Worm (Caenorhabditis elegans) whole organism, mixed stage, embryonic: Measurements from ENCODE around the gene svh-1.

Experiments
- blmp-1 ChIP-seq: fragments of 150-350 bp; optimal IDR thresholded peaks from 2 replicates; lab custom pipeline; 2014; ENCODE audit warnings: missing biosample characterization, missing genetic modification characterization
- ceh-43 ChIP-seq: fragments of 200-800 bp; sonication (Bioruptor generic); optimal IDR thresholded peaks from 2 replicates; lab custom pipeline; 2018; ENCODE audit warnings: mild to moderate bottlenecking, missing genetic modification characterization, moderate library complexity, missing compliant biosample characterization
- cnd-1 ChIP-seq: fragments of 200-800 bp; sonication (Bioruptor generic); optimal IDR thresholded peaks from 2 replicates; lab custom pipeline; 2018; ENCODE audit warnings: mild to moderate bottlenecking, missing genetic modification characterization, missing compliant biosample characterization
- drap-1 ChIP-seq: fragments of 200-800 bp; sonication (Bioruptor generic); optimal IDR thresholded peaks from 3 replicates; lab custom pipeline; 2018; ENCODE audit warnings: mild to moderate bottlenecking, missing genetic modification characterization, missing compliant biosample characterization
- elt-1 ChIP-seq: sonication (generic microtip); optimal IDR thresholded peaks from 2 replicates; lab custom pipeline; 2017; ENCODE audit warnings: missing genetic modification characterization, mild to moderate bottlenecking, missing compliant biosample characterization, antibody characterized with exemption, moderate library complexity, borderline replicate concordance; ENCODE audit not compliant: insufficient read depth
- flh-1 ChIP-seq: fragments of 200-800 bp; sonication (Bioruptor generic); optimal IDR thresholded peaks from 2 replicates; lab custom pipeline; 2018; ENCODE audit warnings: mild to moderate bottlenecking, missing genetic modification characterization, moderate library complexity, missing compliant biosample characterization
- ham-2 ChIP-seq: fragments of 200-800 bp; sonication (Bioruptor generic); optimal IDR thresholded peaks from 2 replicates; lab custom pipeline; 2018; ENCODE audit warnings: mild to moderate bottlenecking, missing genetic modification characterization, missing compliant biosample characterization
- hlh-1 ChIP-seq: fragments of 150-350 bp; optimal IDR thresholded peaks from 2 replicates; lab custom pipeline; 2014; ENCODE audit warnings: missing biosample characterization, missing genetic modification reagents, missing genetic modification characterization
- lin-13 ChIP-seq: fragments of 150-350 bp; optimal IDR thresholded peaks from 2 replicates; lab custom pipeline; 2014; ENCODE audit warnings: missing biosample characterization, missing genetic modification characterization
- lin-32 ChIP-seq: fragments of 200-800 bp; sonication (Bioruptor generic); optimal IDR thresholded peaks from 2 replicates; lab custom pipeline; 2018; ENCODE audit warnings: mild to moderate bottlenecking, missing genetic modification characterization, missing compliant biosample characterization
- lsy-2 ChIP-seq: fragments of 150-350 bp; optimal IDR thresholded peaks from 2 replicates; lab custom pipeline; 2014; ENCODE audit warnings: missing biosample characterization, missing genetic modification characterization
- mab-5 ChIP-seq: fragments of 150-350 bp; optimal IDR thresholded peaks from 2 replicates; lab custom pipeline; 2014; ENCODE audit warnings: missing biosample characterization, missing genetic modification characterization
- mep-1 ChIP-seq: fragments of 150-350 bp; optimal IDR thresholded peaks from 2 replicates; lab custom pipeline; 2017; ENCODE audit warnings: missing biosample characterization, missing genetic modification reagents, missing genetic modification characterization, inconsistent platforms
- nhr-12 ChIP-seq: fragments of 150-350 bp; optimal IDR thresholded peaks from 2 replicates; lab custom pipeline; 2014; ENCODE audit warnings: missing biosample characterization, missing genetic modification characterization
- nhr-2 ChIP-seq: fragments of 150-350 bp; optimal IDR thresholded peaks from 2 replicates; lab custom pipeline; 2014; ENCODE audit warnings: missing biosample characterization, missing genetic modification characterization
- nhr-237 ChIP-seq: fragments of 150-350 bp; optimal IDR thresholded peaks from 2 replicates; lab custom pipeline; 2014; ENCODE audit warnings: missing biosample characterization, missing genetic modification characterization
- nhr-76 ChIP-seq: sonication (generic microtip); optimal IDR thresholded peaks from 2 replicates; lab custom pipeline; 2017; ENCODE audit warnings: missing biosample characterization, missing genetic modification characterization
- pha-4 ChIP-seq: fragments of 150-350 bp; optimal IDR thresholded peaks from 2 replicates; lab custom pipeline; 2018; ENCODE audit warnings: missing biosample characterization, missing genetic modification reagents, missing genetic modification characterization
- sem-2 ChIP-seq: fragments of 200-800 bp; sonication (Bioruptor generic); optimal IDR thresholded peaks from 2 replicates; lab custom pipeline; 2018; ENCODE audit warnings: mild to moderate bottlenecking, missing genetic modification characterization, missing compliant biosample characterization
- sptf-1 ChIP-seq: sonication (generic microtip); optimal IDR thresholded peaks from 2 replicates; lab custom pipeline; 2017; ENCODE audit warnings: mild to moderate bottlenecking, missing genetic modification characterization, moderate library complexity, missing compliant biosample characterization
- tbx-8 ChIP-seq: fragments of 200-800 bp; sonication (Bioruptor generic); optimal IDR thresholded peaks from 2 replicates; lab custom pipeline; 2018; ENCODE audit warnings: mild to moderate bottlenecking, missing genetic modification characterization, moderate library complexity, missing compliant biosample characterization
- unc-62 ChIP-seq: fragments of 150-350 bp; optimal IDR thresholded peaks from 2 replicates; lab custom pipeline; 2014; ENCODE audit warnings: missing biosample characterization, missing genetic modification reagents, missing genetic modification characterization
- zip-8 ChIP-seq: fragments of 150-350 bp; optimal IDR thresholded peaks from 2 replicates; lab custom pipeline; 2014; ENCODE audit warnings: missing biosample characterization, missing genetic modification characterization
- ztf-11 ChIP-seq: fragments of 150-350 bp; optimal IDR thresholded peaks from 2 replicates; lab custom pipeline; 2014; ENCODE audit warnings: missing biosample characterization, missing genetic modification characterization

The svh-1 gene

ce11 chrIV:8254193-8254592 is 47.8 kb downstream of the svh-1 start:
- TF ChIP-seq elt-1 (tag; lab: Kevin White, UChicago), result peak; percentile 16
- TF ChIP-seq sptf-1 (tag; lab: Kevin White, UChicago), result no peak

- TF ChIP-seq sptf-1 (tag; lab: Kevin White, UChicago) (no peak), cnd-1 (no peak), ham-2 (GFP tag; lab: Kevin White, UChicago) (no peak), ceh-43 (GFP tag; lab: Kevin White, UChicago) (no peak), nhr-2 (no peak), elt-1 (tag; lab: Kevin White, UChicago) (peak; percentile 56)
- TF ChIP-seq, all 35 proteins: peak for 1
These were observed 48.8 kb downstream of the svh-1 start for ce11 chrIV:8255221-8255620.

- no peak for TF ChIP-seq lin-32
- TF ChIP-seq nhr-76 (tag; lab: Kevin White, UChicago), result no peak
- TF ChIP-seq lsy-2 (tag; lab: Kevin White, UChicago), result no peak
- TF ChIP-seq flh-1 (GFP tag; lab: Kevin White, UChicago), result no peak
- no peak for TF ChIP-seq ztf-11 (tag; lab: Kevin White, UChicago)
- TF ChIP-seq drap-1 (GFP tag; lab: Kevin White, UChicago), result no peak
- TF ChIP-seq lin-13 (tag; lab: Kevin White, UChicago), result no peak
- TF ChIP-seq elt-1 (tag; lab: Kevin White, UChicago), result no peak
- no peak for TF ChIP-seq sem-2
- TF ChIP-seq blmp-1 (tag; lab: Kevin White, UChicago), result no peak
- no peak for TF ChIP-seq tbx-8 (GFP tag; lab: Kevin White, UChicago)
- TF ChIP-seq cnd-1, result no peak
- no peak for TF ChIP-seq hlh-1 (tag; lab: Kevin White, UChicago)
- TF ChIP-seq pha-4 (tag; lab: Kevin White, UChicago), result no peak
- TF ChIP-seq zip-8 (tag; lab: Kevin White, UChicago), result no peak
- TF ChIP-seq ceh-43 (GFP tag; lab: Kevin White, UChicago), result no peak
- no peak for TF ChIP-seq nhr-237
- TF ChIP-seq nhr-12 (tag; lab: Kevin White, UChicago), result no peak
These were observed 53.5 kb downstream of the svh-1 start, which contains the start of gene K07H8.7 for ce11 chrIV:8259904-8260303. K07H8.7 (minus strand) TSS chrIV:8260004.

ce11 chrIV:8260848-8261638 is 54.6 kb downstream of the svh-1 start, which contains the start of gene vit-6:
vit-6 (plus strand) TSS chrIV:8261157.
- TF ChIP-seq ztf-11 (tag; lab: Kevin White, UChicago), result no peak
- TF ChIP-seq ceh-43 (GFP tag; lab: Kevin White, UChicago), result no peak
- no peak for TF ChIP-seq cnd-1
- TF ChIP-seq nhr-2, result no peak
- no peak for TF ChIP-seq mab-5 (tag; lab: Kevin White, UChicago)
- TF ChIP-seq lin-32, result no peak

ce11 chrIV:8262671-8263070 is 56.3 kb downstream of the svh-1 start:
- TF ChIP-seq unc-62 (GFP tag; lab: Kevin White, UChicago) (no peak), mep-1 (no peak), blmp-1 (tag; lab: Kevin White, UChicago) (no peak), cnd-1 (no peak)
